Worm (Caenorhabditis elegans) whole organism, L3 larva: ENCODE measurements around the gene F26D11.1.

Source experiments
- unc-62 ChIP-seq: fragments of 150-350 bp; sonication (generic microtip); optimal IDR thresholded peaks from 4 replicates; lab custom pipeline; 2014; ENCODE audit warnings: missing biosample characterization, missing genetic modification reagents, missing genetic modification characterization
- ztf-11 ChIP-seq: fragments of 150-350 bp; optimal IDR thresholded peaks from 2 replicates; lab custom pipeline; 2014; ENCODE audit warnings: missing biosample characterization, missing genetic modification characterization

- TF ChIP-seq ztf-11 (tag; lab: Kevin White, UChicago), result no peak
- TF ChIP-seq unc-62 (GFP tag; lab: Kevin White, UChicago), result no peak
These were observed 48.3 kb upstream of the F26D11.1 start, which contains the start of gene ncx-10 for ce11 chrV:7932998-7933397.
